Fruit fly (Drosophila melanogaster) whole organism, embryonic: Measurements from ENCODE around the gene CG44838.

Experiments used
- Atf6 ChIP-seq: fragments of 200-800 bp; sonication (Bioruptor generic); IDR thresholded peaks from 2 replicates; pipeline ENCODE4 v1.3.6; 2022; ENCODE audit warnings: missing biosample characterization, missing genetic modification characterization
- BtbVII ChIP-seq: fragments of 200-800 bp; sonication (Bioruptor generic); optimal IDR thresholded peaks from 3 replicates; lab custom pipeline; 2017; ENCODE audit warnings: missing biosample characterization, mild to moderate bottlenecking, missing genetic modification characterization
- CG10274 ChIP-seq: fragments of 200-800 bp; sonication (Bioruptor generic); optimal IDR thresholded peaks from 3 replicates; lab custom pipeline; 2017; ENCODE audit warnings: missing biosample characterization, mild to moderate bottlenecking, missing genetic modification characterization
- CG11398 ChIP-seq: fragments of 200-800 bp; sonication (Bioruptor generic); optimal IDR thresholded peaks from 2 replicates; lab custom pipeline; 2016; ENCODE audit warnings: missing biosample characterization, missing genetic modification characterization
- CG11504 ChIP-seq: fragments of 200-800 bp; sonication (Bioruptor generic); optimal IDR thresholded peaks from 3 replicates; lab custom pipeline; 2019; ENCODE audit warnings: missing biosample characterization, mild to moderate bottlenecking, missing genetic modification characterization, moderate library complexity
- CG12769 ChIP-seq: fragments of 200-800 bp; sonication (Bioruptor generic); optimal IDR thresholded peaks from 2 replicates; lab custom pipeline; 2019; ENCODE audit warnings: missing biosample characterization, mild to moderate bottlenecking, missing genetic modification characterization, moderate library complexity
- CG13287 ChIP-seq: fragments of 200-800 bp; sonication (Bioruptor generic); IDR thresholded peaks from 2 replicates; pipeline ENCODE4 v1.3.6; 2022; ENCODE audit warnings: missing biosample characterization, missing genetic modification characterization; ENCODE audit not compliant: partially characterized antibody
- CG13424 ChIP-seq: fragments of 200-800 bp; sonication (Bioruptor generic); optimal IDR thresholded peaks from 2 replicates; lab custom pipeline; 2019; ENCODE audit warnings: missing biosample characterization, mild to moderate bottlenecking, missing genetic modification characterization, moderate library complexity
- CG17328 ChIP-seq: fragments of 200-800 bp; sonication (Bioruptor generic); IDR thresholded peaks from 2 replicates; pipeline ENCODE4 v1.3.6; 2022; ENCODE audit warnings: missing biosample characterization, missing genetic modification characterization
- CG18619 ChIP-seq: fragments of 200-800 bp; sonication (Bioruptor generic); optimal IDR thresholded peaks from 3 replicates; lab custom pipeline; 2017; ENCODE audit warnings: missing biosample characterization, mild to moderate bottlenecking, missing genetic modification characterization
- CG2120 ChIP-seq: fragments of 200-800 bp; sonication (Bioruptor generic); optimal IDR thresholded peaks from 3 replicates; lab custom pipeline; 2016; ENCODE audit warnings: missing biosample characterization, missing genetic modification characterization
- CG2199 ChIP-seq: fragments of 200-800 bp; sonication (Bioruptor generic); IDR thresholded peaks from 3 replicates; pipeline ENCODE4 v1.3.6; 2022; ENCODE audit warnings: missing biosample characterization, missing genetic modification characterization
- CG2712 ChIP-seq: fragments of 200-800 bp; optimal IDR thresholded peaks from 3 replicates; lab custom pipeline; 2019; ENCODE audit warnings: missing biosample characterization, mild to moderate bottlenecking, missing genetic modification characterization, moderate library complexity
- CG31388 ChIP-seq: fragments of 200-800 bp; sonication (Bioruptor generic); optimal IDR thresholded peaks from 2 replicates; lab custom pipeline; 2016; ENCODE audit warnings: missing biosample characterization, missing genetic modification characterization
- CG32532 ChIP-seq: fragments of 200-800 bp; sonication (Bioruptor generic); IDR thresholded peaks from 2 replicates; pipeline ENCODE4 v1.3.6; 2022; ENCODE audit warnings: missing biosample characterization, missing genetic modification characterization
- CG4854 ChIP-seq: fragments of 200-800 bp; sonication (Bioruptor generic); optimal IDR thresholded peaks from 2 replicates; lab custom pipeline; 2016; ENCODE audit warnings: missing biosample characterization, missing genetic modification characterization, inconsistent platforms
- CG9876 ChIP-seq: fragments of 200-800 bp; sonication (Bioruptor generic); optimal IDR thresholded peaks from 2 replicates; lab custom pipeline; 2016; ENCODE audit warnings: missing biosample characterization, missing genetic modification characterization
- CG9932 ChIP-seq: fragments of 200-800 bp; sonication (Bioruptor generic); IDR thresholded peaks from 2 replicates; pipeline ENCODE4 v1.3.6; 2022; ENCODE audit warnings: missing biosample characterization, missing genetic modification characterization
- D19A ChIP-seq: fragments of 200-800 bp; optimal IDR thresholded peaks from 3 replicates; lab custom pipeline; 2019; ENCODE audit warnings: missing biosample characterization, mild to moderate bottlenecking, missing genetic modification characterization, moderate library complexity
- Dfd ChIP-seq, 2 experiments: fragments of >200 bp; optimal IDR thresholded peaks; 2 replicates each; lab custom pipeline; 2017; ENCODE audit warnings: missing biosample characterization in 2 of 2, missing genetic modification characterization in 2 of 2
- Gsc ChIP-seq: fragments of 200-800 bp; sonication (Bioruptor generic); IDR thresholded peaks from 2 replicates; pipeline ENCODE4 v1.3.6; 2022; ENCODE audit warnings: missing biosample characterization, missing genetic modification characterization
- Hey ChIP-seq: fragments of 200-800 bp; sonication (Bioruptor generic); optimal IDR thresholded peaks from 3 replicates; lab custom pipeline; 2018; ENCODE audit warnings: missing biosample characterization, mild to moderate bottlenecking, missing genetic modification characterization
- Hr51 ChIP-seq, 2 experiments: fragments of 200-800 bp; sonication (Bioruptor generic); optimal IDR thresholded peaks; 2 replicates in 1 of 2; 3 replicates in 1 of 2; lab custom pipeline; 2016 to 2018; ENCODE audit warnings: missing biosample characterization in 2 of 2, missing genetic modification characterization in 2 of 2, mild to moderate bottlenecking in 1 of 2, moderate library complexity in 1 of 2
- Meics ChIP-seq: fragments of 200-800 bp; sonication (Bioruptor generic); optimal IDR thresholded peaks from 2 replicates; lab custom pipeline; 2017; ENCODE audit warnings: missing biosample characterization, mild to moderate bottlenecking, missing genetic modification characterization
- TFAM ChIP-seq: fragments of 200-800 bp; sonication (Bioruptor generic); optimal IDR thresholded peaks from 2 replicates; lab custom pipeline; 2017; ENCODE audit warnings: missing biosample characterization, missing genetic modification characterization, inconsistent platforms
- Tbp ChIP-seq: fragments of >200 bp; optimal IDR thresholded peaks from 2 replicates; lab custom pipeline; 2018; ENCODE audit warnings: missing biosample characterization, missing genetic modification characterization
- Vsx1 ChIP-seq: fragments of 200-800 bp; sonication (Bioruptor generic); optimal IDR thresholded peaks from 2 replicates; lab custom pipeline; 2017; ENCODE audit warnings: missing biosample characterization, mild to moderate bottlenecking, missing genetic modification characterization, missing genetic modification reagents
- amos ChIP-seq: fragments of 200-800 bp; sonication (Bioruptor generic); IDR thresholded peaks from 2 replicates; pipeline ENCODE4 v1.3.6; 2022; ENCODE audit warnings: missing biosample characterization, missing genetic modification characterization; ENCODE audit not compliant: partially characterized antibody
- ase ChIP-seq: fragments of 200-800 bp; sonication (Bioruptor generic); IDR thresholded peaks from 3 replicates; pipeline ENCODE4 v1.3.6; 2022; ENCODE audit warnings: missing biosample characterization, missing genetic modification characterization
- cwo ChIP-seq: fragments of 200-800 bp; sonication (Bioruptor generic); optimal IDR thresholded peaks from 3 replicates; lab custom pipeline; 2017; ENCODE audit warnings: missing biosample characterization, missing genetic modification characterization, mild to moderate bottlenecking, moderate library complexity, missing genetic modification reagents
- fd64A ChIP-seq: fragments of 200-800 bp; sonication (Bioruptor generic); optimal IDR thresholded peaks from 3 replicates; lab custom pipeline; 2018; ENCODE audit warnings: missing biosample characterization, mild to moderate bottlenecking, missing genetic modification characterization
- grn ChIP-seq: fragments of 200-800 bp; sonication (Bioruptor generic); optimal IDR thresholded peaks from 3 replicates; lab custom pipeline; 2017; ENCODE audit warnings: missing biosample characterization, missing genetic modification characterization
- gsb ChIP-seq: fragments of 200-800 bp; sonication (Bioruptor generic); IDR thresholded peaks from 2 replicates; pipeline ENCODE4 v1.3.6; 2022; ENCODE audit warnings: missing biosample characterization, missing genetic modification characterization
- insv ChIP-seq, 2 experiments: fragments of 200-800 bp; sonication (Bioruptor generic); optimal IDR thresholded peaks; 3 replicates each; lab custom pipeline; 2016 to 2018; ENCODE audit warnings: missing biosample characterization in 2 of 2, missing genetic modification characterization in 2 of 2
- lilli ChIP-seq: fragments of 200-800 bp; sonication (Bioruptor generic); optimal IDR thresholded peaks from 3 replicates; lab custom pipeline; 2016; ENCODE audit warnings: missing biosample characterization, missing genetic modification characterization
- lola ChIP-seq, 3 experiments: fragments of >200 bp in 2 of 3; fragments of 200-800 bp in 1 of 3; sonication (Bioruptor generic) in 1 of 3; optimal IDR thresholded peaks; 2 replicates each; lab custom pipeline; 2017 to 2019; ENCODE audit warnings: missing biosample characterization in 3 of 3, missing genetic modification characterization in 3 of 3, mild to moderate bottlenecking in 1 of 3, moderate library complexity in 1 of 3
- luna ChIP-seq: fragments of 200-800 bp; sonication (Bioruptor generic); optimal IDR thresholded peaks from 2 replicates; lab custom pipeline; 2016; ENCODE audit warnings: missing biosample characterization, missing genetic modification characterization
- nmo ChIP-seq: fragments of 200-800 bp; sonication (Bioruptor generic); optimal IDR thresholded peaks from 2 replicates; lab custom pipeline; 2018; ENCODE audit warnings: missing biosample characterization, mild to moderate bottlenecking, missing genetic modification characterization, moderate library complexity
- odd ChIP-seq: fragments of 200-800 bp; sonication (Bioruptor generic); optimal IDR thresholded peaks from 2 replicates; lab custom pipeline; 2017; ENCODE audit warnings: missing biosample characterization, mild to moderate bottlenecking, missing genetic modification characterization
- pfk ChIP-seq: fragments of 200-800 bp; sonication (Bioruptor generic); optimal IDR thresholded peaks from 2 replicates; lab custom pipeline; 2018; ENCODE audit warnings: missing biosample characterization, mild to moderate bottlenecking, missing genetic modification characterization, moderate library complexity
- phol ChIP-seq: fragments of 200-800 bp; sonication (Bioruptor generic); optimal IDR thresholded peaks from 3 replicates; lab custom pipeline; 2018; ENCODE audit warnings: missing biosample characterization, mild to moderate bottlenecking, missing genetic modification characterization, moderate library complexity
- prd ChIP-seq, 3 experiments: fragments of >200 bp in 2 of 3; fragments of 200-800 bp in 1 of 3; sonication (Bioruptor generic) in 1 of 3; optimal IDR thresholded peaks in 2 of 3; IDR thresholded peaks in 1 of 3; 2 replicates in 2 of 3; 3 replicates in 1 of 3; pipeline versions ENCODE4 v1.3.6 to Lab custom; 2017 to 2022; ENCODE audit warnings: missing biosample characterization in 1 of 3, missing genetic modification characterization in 1 of 3
- pzg ChIP-seq: fragments of 200-800 bp; sonication (Bioruptor generic); optimal IDR thresholded peaks from 3 replicates; lab custom pipeline; 2018; ENCODE audit warnings: missing biosample characterization, mild to moderate bottlenecking, missing genetic modification characterization, moderate library complexity
- stc ChIP-seq: fragments of 200-800 bp; sonication (Bioruptor generic); IDR thresholded peaks from 2 replicates; pipeline ENCODE4 v1.3.6; 2022; ENCODE audit warnings: missing biosample characterization, missing genetic modification characterization
- tup ChIP-seq: fragments of 200-800 bp; sonication (Bioruptor generic); optimal IDR thresholded peaks from 2 replicates; lab custom pipeline; 2016; ENCODE audit warnings: missing biosample characterization, mild to moderate bottlenecking, missing genetic modification characterization, moderate library complexity
- yki ChIP-seq: fragments of >200 bp; optimal IDR thresholded peaks from 3 replicates; lab custom pipeline; 2018
- z ChIP-seq: fragments of 200-800 bp; sonication (Bioruptor generic); IDR thresholded peaks from 3 replicates; pipeline ENCODE4 v1.3.6; 2022; ENCODE audit warnings: missing biosample characterization, missing genetic modification characterization

The CG44838 gene

dm6 chr3L:9511287-9512256 is 50.7 kb downstream of the CG44838 start, which contains the start of gene RpS9 (continued):
- peak; percentile 61 for TF ChIP-seq pzg (GFP tag; lab: Kevin White, UChicago)
- TF ChIP-seq cwo = peak; percentile 21
- peak; percentile 24 for TF ChIP-seq Meics
- TF ChIP-seq Dfd (GFP tag; optimal IDR thresholded peaks at IDR 0.05; lab: Kevin White, UChicago) = no peak
- no peak for TF ChIP-seq CG4854
- peak; percentile 34; the same call in 1 of the 2 replicates for TF ChIP-seq CG9932 (GFP tag; lab: Robert Waterston, UW)
- no peak for TF ChIP-seq gsb (GFP tag; lab: Robert Waterston, UW)
- TF ChIP-seq tup (GFP tag; lab: Kevin White, UChicago) = no peak
- no peak for TF ChIP-seq CG9876 (GFP tag; lab: Kevin White, UChicago)
- TF ChIP-seq yki (lab: Kevin White, UChicago) = no peak
- no peak for TF ChIP-seq D19A (tag; lab: Kevin White, UChicago)
- no peak for TF ChIP-seq luna (GFP tag; lab: Kevin White, UChicago)
- TF ChIP-seq stc (GFP tag; lab: Robert Waterston, UW) = peak; percentile 22; the same call in 1 of the 2 replicates
- TF ChIP-seq CG31388 (GFP tag; lab: Kevin White, UChicago) = no peak
- TF ChIP-seq CG32532 (GFP tag; lab: Robert Waterston, UW) = peak; percentile 38; the same call in 1 of the 2 replicates
- TF ChIP-seq CG13424 (tag; lab: Kevin White, UChicago) = no peak
- no peak for TF ChIP-seq grn (GFP tag; lab: Kevin White, UChicago)
- TF ChIP-seq CG2199 (GFP tag; lab: Robert Waterston, UW) = peak; percentile 61
- TF ChIP-seq nmo (GFP tag; lab: Kevin White, UChicago) = peak; percentile 37
- TF ChIP-seq Gsc (GFP tag; lab: Robert Waterston, UW) = no peak
- no peak for TF ChIP-seq lola (GFP tag; optimal IDR thresholded peaks at IDR 0.05; lab: Kevin White, UChicago)
- TF ChIP-seq CG11398 (GFP tag; lab: Kevin White, UChicago) = no peak
- TF ChIP-seq lilli (GFP tag; lab: Kevin White, UChicago) = peak; percentile 24
- TF ChIP-seq CG10274 (GFP tag; lab: Kevin White, UChicago) = no peak
- TF ChIP-seq CG18619 (GFP tag; lab: Kevin White, UChicago) = peak; percentile 20
- peak; percentile 35 for TF ChIP-seq CG11504
- no peak; the same call in 1 of the 2 replicates for TF ChIP-seq CG13287 (GFP tag; lab: Robert Waterston, UW)
- TF ChIP-seq Hey (tag; lab: Kevin White, UChicago) = no peak
- no peak for TF ChIP-seq Vsx1 (GFP tag; lab: Kevin White, UChicago)
- peak in 1 of 2 experiments; percentile 18 for TF ChIP-seq Hr51 (GFP tag; optimal IDR thresholded peaks at IDR 0.05; lab: Kevin White, UChicago)
- no peak for TF ChIP-seq TFAM (GFP tag; lab: Kevin White, UChicago)
- no peak for TF ChIP-seq CG17328 (GFP tag; lab: Robert Waterston, UW)
- no peak for TF ChIP-seq fd64A (GFP tag; lab: Kevin White, UChicago)
- TF ChIP-seq ase = no peak
- TF ChIP-seq insv (GFP tag; optimal IDR thresholded peaks at IDR 0.05; lab: Kevin White, UChicago) = peak in 1 of 2 experiments; percentile 38
- peak; percentile 69 for TF ChIP-seq phol
- TF ChIP-seq CG2712 (tag; lab: Kevin White, UChicago) = peak; percentile 46
- TF ChIP-seq z (GFP tag; lab: Robert Waterston, UW) = no peak
- peak; percentile 47 for TF ChIP-seq CG12769 (tag; lab: Kevin White, UChicago)
- TF ChIP-seq odd (GFP tag; lab: Kevin White, UChicago) = peak; percentile 48
- peak; percentile 70 for TF ChIP-seq pfk (GFP tag; lab: Kevin White, UChicago)
- TF ChIP-seq prd (optimal IDR thresholded peaks at IDR 0.05; lab: Kevin White, UChicago) = no peak
- no peak for TF ChIP-seq prd (GFP tag; IDR thresholded peaks at IDR 0.05; lab: Robert Waterston, UW)
- TF ChIP-seq CG2120 (GFP tag; lab: Kevin White, UChicago) = no peak
- TF ChIP-seq BtbVII = peak; percentile 43
- no peak for TF ChIP-seq Atf6 (GFP tag; lab: Robert Waterston, UW)
- TF ChIP-seq amos (GFP tag; lab: Robert Waterston, UW) = peak; percentile 60
- TF ChIP-seq Tbp (GFP tag; lab: Kevin White, UChicago) = no peak
